Worm (Caenorhabditis elegans) whole organism, L4 larva: ENCODE results near the gene nfya-1.

Experiments
- lin-38 ChIP-seq: fragments of 200-800 bp; sonication (Bioruptor generic); IDR thresholded peaks from 2 replicates; pipeline ENCODE4 v1.3.6; 2022; ENCODE audit warnings: missing genetic modification reagents, missing genetic modification characterization, missing compliant biosample characterization
- nhr-25 ChIP-seq: sonication (generic microtip); optimal IDR thresholded peaks from 2 replicates; lab custom pipeline; 2017; ENCODE audit warnings: missing genetic modification characterization, mild to moderate bottlenecking, missing compliant biosample characterization, antibody characterized with exemption, moderate library complexity, borderline replicate concordance; ENCODE audit not compliant: insufficient read depth
- nhr-6 ChIP-seq: fragments of 150-350 bp; optimal IDR thresholded peaks from 2 replicates; lab custom pipeline; 2014; ENCODE audit warnings: missing biosample characterization, missing genetic modification characterization
- unc-62 ChIP-seq, 3 experiments: fragments of 150-350 bp in 1 of 3; sonication (generic microtip); optimal IDR thresholded peaks in 2 of 3; peaks in 1 of 3; 1 replicate in 1 of 3; 2 replicates in 2 of 3; lab custom pipeline; 2014 to 2017; ENCODE audit warnings: missing biosample characterization in 3 of 3, missing genetic modification characterization in 3 of 3, missing genetic modification reagents in 3 of 3, missing genotype in 1 of 3

- no peak for TF ChIP-seq nhr-25 (tag; lab: Kevin White, UChicago)
- TF ChIP-seq nhr-6 (tag; lab: Kevin White, UChicago), result no peak
- TF ChIP-seq lin-38 (GFP tag; lab: Robert Waterston, UW), result no peak
- TF ChIP-seq unc-62 (GFP tag; optimal IDR thresholded peaks at IDR 0.05 in 1 of 2; lab: Kevin White, UChicago), result no peak
- TF ChIP-seq unc-62 (tag; optimal IDR thresholded peaks at IDR 0.05; lab: Kevin White, UChicago), result no peak
Observed at ce11 chrX:11982065-11982464, 35.4 kb upstream of the nfya-1 start, which contains the start of gene nhr-167.
